Worm (Caenorhabditis elegans) whole organism, L2 larva: ENCODE data around the gene dpf-4.

ENCODE experiments used
- C34F6.9 ChIP-seq: fragments of 150-350 bp; optimal IDR thresholded peaks from 2 replicates; lab custom pipeline; 2014; ENCODE audit warnings: missing biosample characterization, missing genetic modification characterization
- F13H6.1 ChIP-seq: sonication (generic microtip); optimal IDR thresholded peaks from 2 replicates; lab custom pipeline; 2016; ENCODE audit warnings: missing genetic modification characterization, missing compliant biosample characterization
- R02D3.7 ChIP-seq: fragments of 150-350 bp; optimal IDR thresholded peaks from 2 replicates; lab custom pipeline; 2014; ENCODE audit warnings: missing biosample characterization, missing genetic modification characterization
- Y55F3AM.14 ChIP-seq: fragments of 200-800 bp; sonication (Bioruptor generic); optimal IDR thresholded peaks from 2 replicates; lab custom pipeline; 2018; ENCODE audit warnings: mild to moderate bottlenecking, missing genetic modification characterization, missing compliant biosample characterization
- ZK546.5 ChIP-seq: sonication (generic microtip); optimal IDR thresholded peaks from 2 replicates; lab custom pipeline; 2017; ENCODE audit warnings: missing biosample characterization, missing genetic modification characterization
- ama-1 ChIP-seq: fragments of 150-350 bp; optimal IDR thresholded peaks from 2 replicates; lab custom pipeline; 2018; ENCODE audit warnings: inconsistent platforms
- blmp-1 ChIP-seq: sonication (generic microtip); optimal IDR thresholded peaks from 2 replicates; lab custom pipeline; 2017; ENCODE audit warnings: missing genetic modification characterization, mild to moderate bottlenecking, missing compliant biosample characterization, antibody characterized with exemption, moderate library complexity; ENCODE audit not compliant: insufficient read depth
- ceh-16 ChIP-seq: fragments of 150-350 bp; optimal IDR thresholded peaks from 2 replicates; lab custom pipeline; 2014; ENCODE audit warnings: missing biosample characterization, missing genetic modification characterization
- egl-27 ChIP-seq: sonication (generic microtip); optimal IDR thresholded peaks from 3 replicates; lab custom pipeline; 2017; ENCODE audit warnings: missing biosample characterization, missing genetic modification reagents, missing genetic modification characterization
- elt-1 ChIP-seq: fragments of 150-350 bp; optimal IDR thresholded peaks from 2 replicates; lab custom pipeline; 2014; ENCODE audit warnings: missing biosample characterization, missing genetic modification characterization
- fos-1 ChIP-seq: fragments of 150-350 bp; optimal IDR thresholded peaks from 2 replicates; lab custom pipeline; 2014; ENCODE audit warnings: missing biosample characterization, missing genetic modification characterization
- gmeb-1 ChIP-seq: fragments of 150-350 bp; optimal IDR thresholded peaks from 2 replicates; lab custom pipeline; 2014; ENCODE audit warnings: missing biosample characterization, missing genetic modification characterization
- lin-11 ChIP-seq: fragments of 150-350 bp; sonication (generic microtip); optimal IDR thresholded peaks from 2 replicates; lab custom pipeline; 2014; ENCODE audit warnings: missing biosample characterization, missing genetic modification characterization, inconsistent platforms, mixed read lengths
- lin-13 ChIP-seq: fragments of 150-350 bp; optimal IDR thresholded peaks from 2 replicates; lab custom pipeline; 2014; ENCODE audit warnings: missing biosample characterization, missing genetic modification reagents, missing genetic modification characterization
- lin-39 ChIP-seq: fragments of 150-350 bp; optimal IDR thresholded peaks from 2 replicates; lab custom pipeline; 2014; ENCODE audit warnings: missing biosample characterization, missing genetic modification reagents, missing genetic modification characterization
- mab-5 ChIP-seq: fragments of 150-350 bp; optimal IDR thresholded peaks from 2 replicates; lab custom pipeline; 2014; ENCODE audit warnings: missing biosample characterization, missing genetic modification characterization
- mdl-1 ChIP-seq, 2 experiments: fragments of 150-350 bp in 1 of 2; sonication (generic microtip) in 1 of 2; optimal IDR thresholded peaks; 2 replicates each; lab custom pipeline; 2017; ENCODE audit warnings: missing biosample characterization in 2 of 2, missing genetic modification characterization in 2 of 2
- nhr-10 ChIP-seq: sonication (generic microtip); optimal IDR thresholded peaks from 2 replicates; lab custom pipeline; 2017; ENCODE audit warnings: missing biosample characterization, missing genetic modification characterization
- nhr-129 ChIP-seq: fragments of 150-350 bp; optimal IDR thresholded peaks from 2 replicates; lab custom pipeline; 2014; ENCODE audit warnings: missing biosample characterization, missing genetic modification characterization
- nhr-21 ChIP-seq: fragments of 150-350 bp; optimal IDR thresholded peaks from 2 replicates; lab custom pipeline; 2014; ENCODE audit warnings: missing biosample characterization, missing genetic modification characterization
- nhr-237 ChIP-seq: fragments of 150-350 bp; optimal IDR thresholded peaks from 2 replicates; lab custom pipeline; 2014; ENCODE audit warnings: missing biosample characterization, missing genetic modification characterization
- nhr-25 ChIP-seq: fragments of 150-350 bp; sonication (generic microtip); optimal IDR thresholded peaks from 3 replicates; lab custom pipeline; 2014; ENCODE audit warnings: missing biosample characterization, missing genetic modification characterization
- nhr-77 ChIP-seq: fragments of 150-350 bp; optimal IDR thresholded peaks from 2 replicates; lab custom pipeline; 2014; ENCODE audit warnings: missing biosample characterization, missing genetic modification characterization
- sem-4 ChIP-seq: fragments of 150-350 bp; optimal IDR thresholded peaks from 2 replicates; lab custom pipeline; 2014; ENCODE audit warnings: missing biosample characterization, missing genetic modification reagents, missing genetic modification characterization
- sma-3 ChIP-seq: sonication (generic microtip); optimal IDR thresholded peaks from 2 replicates; lab custom pipeline; 2016; ENCODE audit warnings: missing genetic modification reagents, missing genetic modification characterization, missing compliant biosample characterization
- sma-9 ChIP-seq, 2 experiments: fragments of 150-350 bp in 1 of 2; sonication (generic microtip) in 1 of 2; optimal IDR thresholded peaks; 2 replicates each; lab custom pipeline; 2014 to 2016; ENCODE audit warnings: missing genetic modification characterization in 2 of 2, mild to moderate bottlenecking in 1 of 2, missing biosample characterization in 1 of 2, missing compliant biosample characterization in 1 of 2, missing genetic modification reagents in 1 of 2, moderate library complexity in 1 of 2
- snpc-4 ChIP-seq: fragments of 150-350 bp; optimal IDR thresholded peaks from 2 replicates; lab custom pipeline; 2014; ENCODE audit warnings: missing biosample characterization, missing genetic modification characterization
- unc-39 ChIP-seq: fragments of 150-350 bp; optimal IDR thresholded peaks from 2 replicates; lab custom pipeline; 2014; ENCODE audit warnings: missing biosample characterization, missing genetic modification characterization
- unc-55 ChIP-seq: fragments of 150-350 bp; sonication (generic microtip); optimal IDR thresholded peaks from 3 replicates; lab custom pipeline; 2014; ENCODE audit warnings: missing biosample characterization, missing genetic modification reagents, missing genetic modification characterization
- unc-62 ChIP-seq: fragments of 150-350 bp; optimal IDR thresholded peaks from 2 replicates; lab custom pipeline; 2014; ENCODE audit warnings: missing biosample characterization, missing genetic modification reagents, missing genetic modification characterization
- ztf-1 ChIP-seq: fragments of 200-800 bp; sonication (Bioruptor generic); conservative IDR thresholded peaks from 2 replicates; pipeline ENCODE4 v1.3.6; 2022; ENCODE audit warnings: missing genetic modification characterization, missing compliant biosample characterization
- ztf-11 ChIP-seq: sonication (generic microtip); optimal IDR thresholded peaks from 2 replicates; lab custom pipeline; 2017; ENCODE audit warnings: missing biosample characterization, missing genetic modification characterization
- ztf-4 ChIP-seq: fragments of 150-350 bp; optimal IDR thresholded peaks from 2 replicates; lab custom pipeline; 2014; ENCODE audit warnings: missing biosample characterization, missing genetic modification characterization

The dpf-4 gene

DNA sequence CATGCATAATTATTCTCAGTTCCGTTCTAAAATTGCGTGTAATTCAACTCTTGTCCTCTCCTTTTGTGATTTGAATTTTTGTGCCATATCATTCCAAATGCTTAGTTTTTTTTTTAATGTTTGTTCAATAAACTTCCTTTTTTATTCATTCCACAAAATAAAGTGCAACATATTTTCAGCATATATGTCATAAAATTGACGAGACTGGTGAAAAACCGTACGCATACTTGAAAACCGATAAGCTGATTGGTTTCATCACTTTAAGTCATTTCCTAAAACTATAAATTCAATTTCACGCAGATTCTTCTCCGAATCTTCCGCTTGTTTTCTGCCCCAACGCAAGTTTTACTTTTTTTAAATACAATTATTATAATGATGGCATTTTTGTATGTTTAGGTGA, at the start of gene dpf-4:
Gene dpf-4 (plus strand): TSS at position 301 of the 400 bp plus-strand sequence.
- no peak for TF ChIP-seq nhr-25 (tag; lab: Kevin White, UChicago)
- no peak for TF ChIP-seq elt-1 (tag; lab: Kevin White, UChicago)
- no peak for TF ChIP-seq ceh-16 (tag; lab: Kevin White, UChicago)
- no peak for TF ChIP-seq gmeb-1 (tag; lab: Kevin White, UChicago)
- no peak for TF ChIP-seq unc-39
- TF ChIP-seq mdl-1 (tag; optimal IDR thresholded peaks at IDR 0.05; lab: Kevin White, UChicago): no peak
- TF ChIP-seq Y55F3AM.14 (GFP tag; lab: Kevin White, UChicago): no peak
- TF ChIP-seq, all 48 proteins: peak for 0

DNA sequence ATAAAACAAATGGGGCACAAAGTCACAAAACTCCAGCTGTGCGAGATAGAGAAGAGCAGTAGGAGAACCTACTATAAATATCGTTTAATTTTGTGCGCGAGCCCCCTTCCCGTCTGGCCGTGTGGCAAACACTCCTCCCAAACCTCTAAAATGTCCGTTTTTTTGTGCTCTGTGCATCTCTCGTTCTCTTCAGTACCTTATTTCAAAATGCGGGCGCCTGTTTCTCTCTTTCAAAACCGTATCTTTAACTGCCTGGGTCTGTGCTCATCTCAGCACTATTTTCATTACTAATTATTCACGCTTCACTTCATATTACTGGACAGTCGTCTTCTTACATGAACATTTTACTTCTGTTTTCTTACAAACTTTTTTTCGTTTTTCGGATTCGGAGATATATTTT, 49.1 kb upstream of the dpf-4 start:
- TF ChIP-seq fos-1: peak; percentile 35
- no peak for TF ChIP-seq nhr-10

DNA sequence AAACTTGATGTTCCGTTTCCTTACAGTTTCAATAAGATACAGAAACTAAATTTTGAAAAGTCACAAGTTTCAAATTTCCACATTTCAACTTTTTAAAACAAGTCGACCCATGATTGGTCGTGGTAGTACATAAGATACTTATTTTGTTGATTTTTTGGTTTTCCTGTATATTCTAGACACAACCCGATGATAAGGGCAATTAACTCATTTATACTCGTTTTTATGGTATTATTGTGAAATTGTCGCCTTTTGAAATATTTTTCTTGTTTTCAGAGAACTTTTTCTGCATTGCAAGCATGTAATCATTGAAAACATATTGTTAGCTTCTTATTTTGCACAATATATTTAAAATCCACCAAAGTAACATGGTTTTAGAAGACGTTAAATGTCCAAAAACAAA, 47.2 kb upstream of the dpf-4 start:
- no peak for TF ChIP-seq lin-39
- TF ChIP-seq lin-11 (tag; lab: Kevin White, UChicago): no peak
- TF ChIP-seq unc-62 (GFP tag; lab: Kevin White, UChicago): no peak
- no peak for TF ChIP-seq nhr-21
- no peak for TF ChIP-seq ceh-16 (tag; lab: Kevin White, UChicago)
- TF ChIP-seq elt-1 (tag; lab: Kevin White, UChicago): no peak
- TF ChIP-seq snpc-4 (tag; lab: Kevin White, UChicago): no peak
- TF ChIP-seq Y55F3AM.14 (GFP tag; lab: Kevin White, UChicago): no peak
- TF ChIP-seq ztf-1 (GFP tag; lab: Robert Waterston, UW): no peak
- no peak for TF ChIP-seq nhr-77

DNA sequence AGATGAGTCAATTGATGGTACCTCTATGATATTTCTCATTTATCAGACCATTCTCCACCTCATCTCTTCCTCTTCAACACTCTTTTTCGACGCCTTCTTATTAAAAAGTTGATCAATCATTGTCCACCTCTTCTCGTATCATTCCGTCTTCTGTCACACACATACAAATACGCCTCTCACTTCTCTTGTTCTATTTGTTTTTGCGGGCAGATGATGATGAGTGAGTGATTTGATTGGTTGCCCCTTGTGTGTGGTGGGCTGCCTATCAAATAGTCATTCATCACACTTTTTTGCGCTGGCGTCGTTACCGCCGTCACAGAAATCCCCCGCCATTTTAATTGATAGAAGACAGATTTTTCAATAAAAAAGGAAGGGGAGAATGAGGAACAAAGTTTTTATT, 46.4 kb upstream of the dpf-4 start:
- TF ChIP-seq ama-1 (no peak), mdl-1 (tag; optimal IDR thresholded peaks at IDR 0.05; lab: Kevin White, UChicago) (no peak), nhr-129 (tag; lab: Kevin White, UChicago) (no peak), ztf-4 (no peak), sma-9 (GFP tag; optimal IDR thresholded peaks at IDR 0.05; lab: Kevin White, UChicago) (peak; percentile 21), sma-9 (tag; optimal IDR thresholded peaks at IDR 0.05; lab: Kevin White, UChicago) (no peak), mab-5 (tag; lab: Kevin White, UChicago) (no peak), sma-3 (GFP tag; lab: Kevin White, UChicago) (peak; percentile 75), nhr-25 (tag; lab: Kevin White, UChicago) (peak; percentile 33), lin-13 (GFP tag; lab: Kevin White, UChicago) (no peak), nhr-21 (peak; percentile 33), fos-1 (peak; percentile 42), F13H6.1 (tag; lab: Kevin White, UChicago) (peak; percentile 9), sem-4 (tag; lab: Kevin White, UChicago) (no peak)

DNA sequence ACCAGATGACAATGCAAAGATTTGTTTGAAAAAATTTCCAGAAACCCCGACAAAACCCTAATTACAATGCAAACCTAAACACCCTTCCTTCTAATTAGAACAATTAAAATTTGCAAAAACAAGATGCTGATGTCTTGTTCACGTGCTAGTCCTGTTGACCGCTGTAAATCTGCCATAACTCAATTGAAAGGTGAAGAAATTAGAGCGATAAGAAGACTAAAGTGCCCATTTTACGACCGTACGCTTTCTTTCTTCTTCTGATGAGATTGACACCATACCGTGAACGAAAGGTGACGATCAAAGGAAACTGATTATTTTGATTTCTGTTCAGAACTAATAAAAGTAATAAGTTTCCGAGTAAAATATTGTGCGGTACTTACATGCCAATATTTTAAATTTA, 45.6 kb upstream of the dpf-4 start:
- TF ChIP-seq sma-9 (GFP tag; optimal IDR thresholded peaks at IDR 0.05; lab: Kevin White, UChicago) (no peak), sma-9 (tag; optimal IDR thresholded peaks at IDR 0.05; lab: Kevin White, UChicago) (no peak), egl-27 (tag; lab: Kevin White, UChicago) (no peak), sem-4 (tag; lab: Kevin White, UChicago) (peak; percentile 2)

DNA sequence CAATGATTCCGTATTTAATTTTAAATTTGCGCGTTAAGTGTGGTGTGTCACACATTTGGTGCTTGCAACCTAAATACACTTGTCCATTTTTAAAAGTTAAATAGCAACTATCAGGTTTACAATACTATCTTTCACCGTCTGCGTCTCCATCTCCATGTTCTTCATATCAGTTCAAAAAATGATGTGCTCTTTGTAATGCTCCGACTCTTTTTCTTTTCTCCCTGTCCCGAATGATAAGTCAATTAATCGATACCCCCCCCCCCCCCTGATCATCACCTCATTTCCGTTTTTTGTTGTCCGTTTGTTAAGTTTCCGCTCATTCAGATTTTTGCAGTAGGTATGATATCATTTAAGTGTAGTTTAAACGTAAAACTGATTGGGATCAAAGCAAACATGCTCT, 45.0 kb upstream of the dpf-4 start:
- TF ChIP-seq sma-9 (GFP tag; optimal IDR thresholded peaks at IDR 0.05; lab: Kevin White, UChicago) (peak; percentile 64), sma-9 (tag; optimal IDR thresholded peaks at IDR 0.05; lab: Kevin White, UChicago) (no peak), fos-1 (peak; percentile 25), egl-27 (tag; lab: Kevin White, UChicago) (no peak)

DNA sequence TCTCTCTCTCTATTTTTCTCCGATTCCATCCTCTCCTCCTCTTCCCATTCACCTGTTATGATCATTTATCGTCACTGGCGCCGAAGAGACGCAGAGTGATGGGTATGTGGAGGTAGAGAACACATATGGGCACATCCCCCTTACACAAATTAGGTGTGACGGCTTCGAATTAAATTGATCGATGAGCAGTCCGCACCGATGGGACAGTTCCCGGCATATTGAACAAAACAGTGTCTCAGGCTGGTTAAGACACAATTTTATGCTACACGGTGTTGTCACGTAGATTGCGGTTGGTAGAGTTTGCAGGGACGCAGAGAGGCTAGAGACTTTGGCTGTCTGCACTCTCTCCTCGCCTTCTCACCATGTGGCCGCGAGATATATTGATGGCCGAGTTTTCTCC, 44.3 kb upstream of the dpf-4 start, which contains the start of gene R12B2.7:
Gene R12B2.7 (plus strand): TSS at position 247 of the 400 bp plus-strand sequence.
- TF ChIP-seq egl-27 (tag; lab: Kevin White, UChicago): no peak
- TF ChIP-seq snpc-4 (tag; lab: Kevin White, UChicago): no peak
- no peak for TF ChIP-seq nhr-237 (tag; lab: Kevin White, UChicago)
- TF ChIP-seq ztf-11 (tag; lab: Kevin White, UChicago): no peak
- TF ChIP-seq nhr-21: peak; percentile 15
- TF ChIP-seq unc-55 (GFP tag; lab: Kevin White, UChicago): no peak
- no peak for TF ChIP-seq lin-11 (tag; lab: Kevin White, UChicago)
- no peak for TF ChIP-seq lin-13 (GFP tag; lab: Kevin White, UChicago)
- TF ChIP-seq nhr-25 (tag; lab: Kevin White, UChicago): peak; percentile 6
- TF ChIP-seq sma-3 (GFP tag; lab: Kevin White, UChicago): peak; percentile 34
- no peak for TF ChIP-seq C34F6.9 (tag; lab: Kevin White, UChicago)
- peak; percentile 11 for TF ChIP-seq F13H6.1 (tag; lab: Kevin White, UChicago)
- TF ChIP-seq blmp-1 (tag; lab: Kevin White, UChicago): no peak
- TF ChIP-seq R02D3.7 (tag; lab: Kevin White, UChicago): no peak
- TF ChIP-seq sma-9 (GFP tag; optimal IDR thresholded peaks at IDR 0.05; lab: Kevin White, UChicago): peak; percentile 48
- TF ChIP-seq sma-9 (tag; optimal IDR thresholded peaks at IDR 0.05; lab: Kevin White, UChicago): no peak
- no peak for TF ChIP-seq ZK546.5 (tag; lab: Kevin White, UChicago)
